Fruit fly (Drosophila melanogaster): ENCODE results near the gene tgy.

Gene tgy

DNA sequence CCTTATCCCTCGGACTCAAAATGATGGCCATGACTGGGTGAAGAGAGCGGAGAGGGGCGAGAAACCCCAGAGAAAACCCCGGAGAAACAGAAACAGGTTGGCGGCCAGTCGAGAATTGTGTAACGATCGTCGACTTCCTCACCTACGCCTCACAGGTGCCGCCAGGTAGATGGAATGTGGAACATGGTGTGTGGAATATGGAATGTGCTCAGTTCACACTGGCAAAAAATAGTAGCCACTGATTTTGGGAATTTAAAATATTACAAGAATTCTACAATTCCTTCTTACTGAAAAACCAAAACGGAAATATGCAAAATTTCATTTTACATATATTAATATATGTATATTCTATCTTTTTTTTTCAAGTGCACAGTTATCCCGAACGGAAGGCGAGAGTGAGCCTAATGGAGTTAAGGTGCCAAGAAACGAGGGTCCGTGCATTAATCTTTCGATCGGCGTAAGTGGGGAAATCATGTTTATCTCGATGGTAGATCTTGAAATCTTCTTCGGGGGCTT is 28.9 kb upstream of the tgy start (continued):
- TF ChIP-seq Opbp (GFP tag; IDR thresholded peaks at IDR 0.05; ENCODE audit: partially characterized antibody) (no peak), Antp (GFP tag; optimal IDR thresholded peaks at IDR 0.05) (peak; percentile 16), Kr (GFP tag; optimal IDR thresholded peaks at IDR 0.05) (no peak), CG11247 (GFP tag; IDR thresholded peaks at IDR 0.05) (peak; percentile 79), CG6654 (GFP tag; optimal IDR thresholded peaks at IDR 0.05) (peak; percentile 28), chm (GFP tag; IDR thresholded peaks at IDR 0.05) (peak; percentile 81; the same call in 1 of the 2 replicates), CG4820 (GFP tag; optimal IDR thresholded peaks at IDR 0.05) (peak; percentile 83), oc (tag; optimal IDR thresholded peaks at IDR 0.05) (peak; percentile 67), tll (GFP tag; optimal IDR thresholded peaks at IDR 0.05) (no peak), CG6254 (GFP tag; optimal IDR thresholded peaks at IDR 0.05) (peak; percentile 76), ac (GFP tag; optimal IDR thresholded peaks at IDR 0.05) (peak; percentile 89), pzg (GFP tag; optimal IDR thresholded peaks at IDR 0.05) (no peak), Ptx1 (GFP tag; IDR thresholded peaks at IDR 0.05) (peak; percentile 77), Six4 (GFP tag; optimal IDR thresholded peaks at IDR 0.05) (peak; percentile 79), CG3065 (GFP tag; optimal IDR thresholded peaks at IDR 0.05) (peak; percentile 65), hth (optimal IDR thresholded peaks at IDR 0.05) (no peak), CG33213 (GFP tag; optimal IDR thresholded peaks at IDR 0.05) (peak; percentile 5), MBD-R2 (GFP tag; IDR thresholded peaks at IDR 0.05) (peak; percentile 59; the same call in 1 of the 2 replicates), CG2875 (GFP tag; optimal IDR thresholded peaks at IDR 0.05) (peak; percentile 82), Deaf1 (tag; optimal IDR thresholded peaks at IDR 0.05) (peak; percentile 48), CG17612 (GFP tag; IDR thresholded peaks at IDR 0.05) (peak; percentile 51; the same call in 1 of the 2 replicates), gsb (GFP tag; IDR thresholded peaks at IDR 0.05) (peak; percentile 54; the same call in 1 of the 2 replicates), emc (GFP tag; optimal IDR thresholded peaks at IDR 0.05) (no peak), gem (tag; optimal IDR thresholded peaks at IDR 0.05) (peak; percentile 93), fd102C (GFP tag; optimal IDR thresholded peaks at IDR 0.05) (peak; percentile 89), CG13424 (tag; optimal IDR thresholded peaks at IDR 0.05) (peak; percentile 83), Atf3 (GFP tag; optimal IDR thresholded peaks at IDR 0.05) (no peak), CG10147 (GFP tag; optimal IDR thresholded peaks at IDR 0.05) (peak; percentile 80), D19A (tag; optimal IDR thresholded peaks at IDR 0.05) (peak; percentile 85), C15 (GFP tag; IDR thresholded peaks at IDR 0.05) (peak; percentile 24; the same call in 1 of the 3 replicates), CG42726 (GFP tag; IDR thresholded peaks at IDR 0.05; ENCODE audit: partially characterized antibody) (no peak), CG18619 (GFP tag; optimal IDR thresholded peaks at IDR 0.05) (peak; percentile 76), CG15479 (GFP tag; optimal IDR thresholded peaks at IDR 0.05) (peak; percentile 47), CG15011 (GFP tag; optimal IDR thresholded peaks at IDR 0.05) (peak; percentile 63), eve (GFP tag; optimal IDR thresholded peaks at IDR 0.05) (peak in 1 of 2 experiments; percentile 13), Camta (GFP tag; optimal IDR thresholded peaks at IDR 0.05) (no peak), CG4730 (GFP tag; IDR thresholded peaks at IDR 0.05) (peak; percentile 79)

DNA sequence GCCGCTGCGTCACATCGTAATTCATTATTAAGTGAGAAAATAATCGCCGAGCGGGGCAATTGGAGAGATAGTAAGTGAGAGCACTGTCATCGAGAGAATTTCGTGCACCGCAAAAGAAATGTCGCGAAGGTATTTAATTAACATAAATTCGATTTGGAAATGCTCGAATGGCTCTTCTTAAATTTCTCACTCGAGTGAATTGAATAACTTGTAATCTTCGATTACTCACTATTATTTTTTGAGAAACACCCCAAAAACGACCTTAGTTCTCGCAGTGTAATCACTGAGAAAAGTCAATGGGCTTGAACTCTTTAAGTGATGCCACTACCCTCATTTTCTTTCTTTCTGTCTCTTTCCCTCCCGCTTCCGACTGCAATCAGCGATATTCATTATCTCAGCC is 27.9 kb upstream of the tgy start:
- peak; percentile 47 for TF ChIP-seq fu2 (GFP tag; optimal IDR thresholded peaks at IDR 0.05)
- TF ChIP-seq ham (GFP tag; IDR thresholded peaks at IDR 0.05), result no peak
- TF ChIP-seq slbo (GFP tag; IDR thresholded peaks at IDR 0.05), result peak; percentile 67
- TF ChIP-seq CG6654 (GFP tag; optimal IDR thresholded peaks at IDR 0.05), result peak; percentile 62
- no peak for TF ChIP-seq ato (GFP tag; IDR thresholded peaks at IDR 0.05; ENCODE audit: partially characterized antibody)
- peak; percentile 91 for TF ChIP-seq ATbp (GFP tag; optimal IDR thresholded peaks at IDR 0.05)
- peak; percentile 66; the same call in 1 of the 3 replicates for TF ChIP-seq CG11456 (GFP tag; IDR thresholded peaks at IDR 0.05)
- TF ChIP-seq Mes4 (GFP tag; optimal IDR thresholded peaks at IDR 0.05), result peak; percentile 89
- TF ChIP-seq CG7963 (GFP tag; IDR thresholded peaks at IDR 0.05; ENCODE audit: partially characterized antibody), result no peak
- TF ChIP-seq Tbp (GFP tag; optimal IDR thresholded peaks at IDR 0.05), result no peak
- TF ChIP-seq p53 (GFP tag; optimal IDR thresholded peaks at IDR 0.05), result no peak
- TF ChIP-seq CG10959 (GFP tag; IDR thresholded peaks at IDR 0.05), result peak; percentile 96
- peak; percentile 75 for TF ChIP-seq salm (tag; optimal IDR thresholded peaks at IDR 0.05)
- TF ChIP-seq Elba2 (GFP tag; optimal IDR thresholded peaks at IDR 0.05), result peak; percentile 29
- TF ChIP-seq CG8924 (tag; optimal IDR thresholded peaks at IDR 0.05), result peak; percentile 91
- peak; percentile 91 for TF ChIP-seq phol (tag; optimal IDR thresholded peaks at IDR 0.05)
